Fruit fly (Drosophila melanogaster): ENCODE data around the gene S6k.
A peak's percentile ranks its signal among the peaks of the same experiment; 100 is the strongest.

S6k gene

dm6 chr3L:5820039-5820438 is 9.3 kb upstream of the S6k start (continued):
- TF ChIP-seq CrebB (tag; optimal IDR thresholded peaks at IDR 0.05) (no peak), lilli (GFP tag; optimal IDR thresholded peaks at IDR 0.05) (peak; percentile 7), Mes4 (GFP tag; optimal IDR thresholded peaks at IDR 0.05) (no peak), CG1602 (GFP tag; optimal IDR thresholded peaks at IDR 0.05) (no peak), bbx (GFP tag; IDR thresholded peaks at IDR 0.05; ENCODE audit: partially characterized antibody) (no peak), CG7839 (tag; optimal IDR thresholded peaks at IDR 0.05) (peak; percentile 11), CG10209 (GFP tag; optimal IDR thresholded peaks at IDR 0.05) (no peak), dan (GFP tag; IDR thresholded peaks at IDR 0.05) (no peak), dysf (GFP tag; IDR thresholded peaks at IDR 0.05) (peak; percentile 33; the same call in 1 of the 3 replicates), ro (GFP tag; IDR thresholded peaks at IDR 0.05) (no peak), nmo (GFP tag; optimal IDR thresholded peaks at IDR 0.05) (peak; percentile 10), odd (GFP tag; optimal IDR thresholded peaks at IDR 0.05) (no peak), tna (GFP tag; IDR thresholded peaks at IDR 0.05; ENCODE audit: partially characterized antibody) (no peak), CG31441 (GFP tag; IDR thresholded peaks at IDR 0.05) (no peak), CG9817 (tag; optimal IDR thresholded peaks at IDR 0.05) (no peak), sd (tag; optimal IDR thresholded peaks at IDR 0.05) (no peak), ac (GFP tag; optimal IDR thresholded peaks at IDR 0.05) (no peak), run (tag; optimal IDR thresholded peaks at IDR 0.05) (no peak), CG11696 (GFP tag; IDR thresholded peaks at IDR 0.05) (0 out of 2 replicates have a peak, but pooled peaks have one; percentile 23), CG6854 (GFP tag; optimal IDR thresholded peaks at IDR 0.05) (no peak), gem (tag; optimal IDR thresholded peaks at IDR 0.05) (peak; percentile 45), CG18011 (GFP tag; optimal IDR thresholded peaks at IDR 0.05) (no peak), Ada2b (GFP tag; IDR thresholded peaks at IDR 0.05) (no peak), zen (tag; optimal IDR thresholded peaks at IDR 0.05) (no peak), nau (GFP tag; optimal IDR thresholded peaks at IDR 0.05) (no peak), grau (tag; optimal IDR thresholded peaks at IDR 0.05) (peak; percentile 7), CG13287 (GFP tag; IDR thresholded peaks at IDR 0.05; ENCODE audit: partially characterized antibody) (no peak), CG8388 (GFP tag; optimal IDR thresholded peaks at IDR 0.05) (no peak), Oaz (GFP tag; IDR thresholded peaks at IDR 0.05) (no peak), inv (GFP tag; IDR thresholded peaks at IDR 0.05; ENCODE audit: partially characterized antibody) (no peak), CG3163 (GFP tag; optimal IDR thresholded peaks at IDR 0.05) (no peak), pros (GFP tag; optimal IDR thresholded peaks at IDR 0.05) (no peak), Drgx (GFP tag; IDR thresholded peaks at IDR 0.05) (no peak), slou (GFP tag; optimal IDR thresholded peaks at IDR 0.05) (no peak), sc (optimal IDR thresholded peaks at IDR 0.05) (no peak), sc (GFP tag; optimal IDR thresholded peaks at IDR 0.05) (no peak), sqz (GFP tag; optimal IDR thresholded peaks at IDR 0.05) (no peak), CG8089 (GFP tag; optimal IDR thresholded peaks at IDR 0.05) (no peak), Ssrp (tag; optimal IDR thresholded peaks at IDR 0.05) (no peak), Dfd (GFP tag; optimal IDR thresholded peaks at IDR 0.05) (no peak), kni (GFP tag; optimal IDR thresholded peaks at IDR 0.05) (no peak), vvl (GFP tag; IDR thresholded peaks at IDR 0.05) (peak; percentile 27; the same call in 1 of the 2 replicates), CG15514 (GFP tag; optimal IDR thresholded peaks at IDR 0.05) (peak; percentile 18), CG4404 (GFP tag; IDR thresholded peaks at IDR 0.05) (no peak), CG8944 (GFP tag; optimal IDR thresholded peaks at IDR 0.05) (no peak), bsh (GFP tag; optimal IDR thresholded peaks at IDR 0.05) (peak in 1 of 2 experiments; percentile 4), Trl (optimal IDR thresholded peaks at IDR 0.05) (no peak), Trl (GFP tag; optimal IDR thresholded peaks at IDR 0.05) (peak; percentile 33), stwl (tag; optimal IDR thresholded peaks at IDR 0.05) (no peak), vnd (GFP tag; IDR thresholded peaks at IDR 0.05; ENCODE audit: partially characterized antibody) (no peak), HHEX (GFP tag; optimal IDR thresholded peaks at IDR 0.05) (no peak)

Data from whole organism, embryonic.